Worm (Caenorhabditis elegans) whole organism, L4 larva: ENCODE results near the gene R186.3.
A peak's percentile ranks its signal among the peaks of the same experiment; 100 is the strongest.

Source experiments
- D1046.2 ChIP-seq: fragments of 200-800 bp; sonication (Bioruptor generic); IDR thresholded peaks from 2 replicates; pipeline ENCODE4 v1.3.6; 2022; ENCODE audit warnings: missing genetic modification characterization, missing compliant biosample characterization
- F26F4.8 ChIP-seq: fragments of 200-800 bp; sonication (Bioruptor generic); conservative IDR thresholded peaks from 2 replicates; pipeline ENCODE4 v1.3.6; 2022; ENCODE audit warnings: missing genetic modification characterization, missing compliant biosample characterization
- R02D3.7 ChIP-seq: fragments of 150-350 bp; sonication (generic microtip); optimal IDR thresholded peaks from 3 replicates; lab custom pipeline; 2014; ENCODE audit warnings: missing biosample characterization, missing genetic modification characterization
- T20F7.1 ChIP-seq: fragments of 200-800 bp; sonication (Bioruptor generic); optimal IDR thresholded peaks from 2 replicates; lab custom pipeline; 2018; ENCODE audit warnings: mild to moderate bottlenecking, missing genetic modification characterization, missing compliant biosample characterization
- Y105C5A.15 ChIP-seq: fragments of 200-800 bp; sonication (Bioruptor generic); IDR thresholded peaks from 2 replicates; pipeline ENCODE4 v1.3.6; 2022; ENCODE audit warnings: missing genetic modification characterization, missing compliant biosample characterization
- Y48G9A.11 ChIP-seq: fragments of 200-800 bp; sonication (Bioruptor generic); IDR thresholded peaks from 2 replicates; pipeline ENCODE4 v1.3.6; 2022; ENCODE audit warnings: missing genetic modification reagents, missing genetic modification characterization, missing compliant biosample characterization
- aha-1 ChIP-seq: fragments of 150-350 bp; peaks from one replicate; lab custom pipeline; 2014; ENCODE audit warnings: missing biosample characterization, missing genetic modification characterization
- ama-1 ChIP-seq: fragments of 150-350 bp; optimal IDR thresholded peaks from 2 replicates; lab custom pipeline; 2014; ENCODE audit warnings: inconsistent platforms, mixed read lengths
- arid-1 ChIP-seq: fragments of 200-800 bp; sonication (Bioruptor generic); conservative IDR thresholded peaks from 2 replicates; pipeline ENCODE4 v1.3.6; 2022; ENCODE audit warnings: missing genetic modification reagents, missing genetic modification characterization, missing compliant biosample characterization
- ceh-28 ChIP-seq: fragments of 150-350 bp; optimal IDR thresholded peaks from 2 replicates; lab custom pipeline; 2014; ENCODE audit warnings: missing biosample characterization, missing genetic modification reagents, missing genetic modification characterization
- ceh-32 ChIP-seq: sonication (generic microtip); optimal IDR thresholded peaks from 2 replicates; lab custom pipeline; 2016; ENCODE audit warnings: mild to moderate bottlenecking, missing genetic modification characterization, missing compliant biosample characterization; ENCODE audit not compliant: poor library complexity
- ceh-62 ChIP-seq: sonication (generic microtip); optimal IDR thresholded peaks from 2 replicates; lab custom pipeline; 2017; ENCODE audit warnings: missing biosample characterization, missing genetic modification characterization
- ceh-82 ChIP-seq: sonication (generic microtip); optimal IDR thresholded peaks from 2 replicates; lab custom pipeline; 2017; ENCODE audit warnings: missing biosample characterization, missing genetic modification characterization
- ces-1 ChIP-seq: fragments of 150-350 bp; sonication (generic microtip); optimal IDR thresholded peaks from 4 replicates; lab custom pipeline; 2014; ENCODE audit warnings: missing biosample characterization, missing genetic modification reagents, missing genetic modification characterization
- dmd-8 ChIP-seq: fragments of 200-800 bp; sonication (Bioruptor generic); IDR thresholded peaks from 2 replicates; pipeline ENCODE4 v1.3.6; 2022; ENCODE audit warnings: missing genetic modification characterization, missing compliant biosample characterization
- dmd-9 ChIP-seq: fragments of 200-800 bp; sonication (Bioruptor generic); IDR thresholded peaks from 2 replicates; pipeline ENCODE4 v1.3.6; 2022; ENCODE audit warnings: missing genetic modification reagents, missing genetic modification characterization, missing compliant biosample characterization
- dpl-1 ChIP-seq: fragments of 150-350 bp; optimal IDR thresholded peaks from 2 replicates; lab custom pipeline; 2014; ENCODE audit warnings: missing biosample characterization, missing genetic modification reagents, missing genetic modification characterization
- duxl-1 ChIP-seq: sonication (generic microtip); optimal IDR thresholded peaks from 2 replicates; lab custom pipeline; 2016; ENCODE audit warnings: mild to moderate bottlenecking, missing genetic modification characterization, moderate library complexity, missing compliant biosample characterization; ENCODE audit not compliant: poor library complexity
- gei-8 ChIP-seq: fragments of 200-800 bp; sonication (Bioruptor generic); optimal IDR thresholded peaks from 2 replicates; lab custom pipeline; 2018; ENCODE audit warnings: mild to moderate bottlenecking, missing genetic modification characterization, missing compliant biosample characterization
- lim-7 ChIP-seq: fragments of 200-800 bp; sonication (Bioruptor generic); IDR thresholded peaks from 2 replicates; pipeline ENCODE4 v1.3.6; 2022; ENCODE audit warnings: missing genetic modification characterization, missing compliant biosample characterization
- lin-13 ChIP-seq: fragments of 150-350 bp; optimal IDR thresholded peaks from 2 replicates; lab custom pipeline; 2014; ENCODE audit warnings: missing biosample characterization, missing genetic modification reagents, missing genetic modification characterization
- lin-38 ChIP-seq: fragments of 200-800 bp; sonication (Bioruptor generic); IDR thresholded peaks from 2 replicates; pipeline ENCODE4 v1.3.6; 2022; ENCODE audit warnings: missing genetic modification reagents, missing genetic modification characterization, missing compliant biosample characterization
- madf-9 ChIP-seq: fragments of 200-800 bp; sonication (Bioruptor generic); conservative IDR thresholded peaks from 2 replicates; pipeline ENCODE4 v1.3.6; 2022; ENCODE audit warnings: missing genetic modification reagents, missing genetic modification characterization, missing compliant biosample characterization
- mdt-29 ChIP-seq: fragments of 200-800 bp; sonication (Bioruptor generic); IDR thresholded peaks from 2 replicates; pipeline ENCODE4 v1.3.6; 2022; ENCODE audit warnings: missing genetic modification reagents, missing genetic modification characterization, missing compliant biosample characterization
- mxl-3 ChIP-seq: fragments of 200-800 bp; sonication (Bioruptor generic); optimal IDR thresholded peaks from 2 replicates; lab custom pipeline; 2018; ENCODE audit warnings: mild to moderate bottlenecking, missing genetic modification characterization, missing compliant biosample characterization
- nhr-48 ChIP-seq: sonication (generic microtip); optimal IDR thresholded peaks from 2 replicates; lab custom pipeline; 2016; ENCODE audit warnings: mild to moderate bottlenecking, missing genetic modification characterization, missing compliant biosample characterization
- nhr-77 ChIP-seq: fragments of 150-350 bp; optimal IDR thresholded peaks from 2 replicates; lab custom pipeline; 2014; ENCODE audit warnings: missing biosample characterization, missing genetic modification characterization
- pha-4 ChIP-seq, 2 experiments: fragments of 150-350 bp in 1 of 2; fragments of 200-800 bp in 1 of 2; sonication (Bioruptor generic) in 1 of 2; IDR thresholded peaks in 1 of 2; optimal IDR thresholded peaks in 1 of 2; 2 replicates each; pipeline versions ENCODE4 v1.3.6 to Lab custom; 2014 to 2022; ENCODE audit warnings: missing genetic modification characterization in 2 of 2, missing genetic modification reagents in 2 of 2, missing biosample characterization in 1 of 2, missing compliant biosample characterization in 1 of 2
- php-3 ChIP-seq: fragments of 200-800 bp; sonication (Bioruptor generic); IDR thresholded peaks from 2 replicates; pipeline ENCODE4 v1.3.6; 2022; ENCODE audit warnings: missing genetic modification reagents, missing genetic modification characterization, missing compliant biosample characterization
- pqm-1 ChIP-seq: sonication (generic microtip); optimal IDR thresholded peaks from 2 replicates; lab custom pipeline; 2017; ENCODE audit warnings: missing biosample characterization, missing genetic modification characterization
- saeg-2 ChIP-seq: fragments of 200-800 bp; sonication (Bioruptor generic); IDR thresholded peaks from 2 replicates; pipeline ENCODE4 v1.3.6; 2022; ENCODE audit warnings: missing genetic modification reagents, missing genetic modification characterization, missing compliant biosample characterization
- sdz-12 ChIP-seq: fragments of 200-800 bp; sonication (Bioruptor generic); optimal IDR thresholded peaks from 2 replicates; lab custom pipeline; 2018; ENCODE audit warnings: mild to moderate bottlenecking, missing genetic modification characterization, missing compliant biosample characterization
- set-16 ChIP-seq: fragments of 200-800 bp; sonication (Bioruptor generic); IDR thresholded peaks from 2 replicates; pipeline ENCODE4 v1.3.6; 2022; ENCODE audit warnings: missing genetic modification reagents, missing genetic modification characterization, missing compliant biosample characterization
- skn-1 ChIP-seq: fragments of 150-350 bp; optimal IDR thresholded peaks from 2 replicates; lab custom pipeline; 2014; ENCODE audit warnings: missing biosample characterization, missing genetic modification characterization
- unc-62 ChIP-seq, 3 experiments: fragments of 150-350 bp in 1 of 3; sonication (generic microtip); optimal IDR thresholded peaks in 2 of 3; peaks in 1 of 3; 1 replicate in 1 of 3; 2 replicates in 2 of 3; lab custom pipeline; 2014 to 2017; ENCODE audit warnings: missing biosample characterization in 3 of 3, missing genetic modification characterization in 3 of 3, missing genetic modification reagents in 3 of 3, missing genotype in 1 of 3
- vab-7 ChIP-seq: fragments of 200-800 bp; sonication (Bioruptor generic); IDR thresholded peaks from 2 replicates; pipeline ENCODE4 v1.3.6; 2022; ENCODE audit warnings: missing genetic modification reagents, missing genetic modification characterization, missing compliant biosample characterization
- zag-1 ChIP-seq: fragments of 150-350 bp; optimal IDR thresholded peaks from 2 replicates; lab custom pipeline; 2014; ENCODE audit warnings: missing biosample characterization, missing genetic modification characterization
- zfp-2 ChIP-seq: sonication (generic microtip); optimal IDR thresholded peaks from 2 replicates; lab custom pipeline; 2016; ENCODE audit warnings: mild to moderate bottlenecking, missing genetic modification characterization, missing compliant biosample characterization
- zip-11 ChIP-seq: fragments of 200-800 bp; sonication (Bioruptor generic); IDR thresholded peaks from 2 replicates; pipeline ENCODE4 v1.3.6; 2022; ENCODE audit warnings: missing genetic modification characterization, missing compliant biosample characterization
- zip-2 ChIP-seq: fragments of 150-350 bp; optimal IDR thresholded peaks from 2 replicates; lab custom pipeline; 2014; ENCODE audit warnings: missing biosample characterization, missing genetic modification characterization

Gene R186.3

ce11 chrV:13009843-13010242 lies 42.8 kb upstream of the R186.3 start (continued):
- TF ChIP-seq pha-4 (GFP tag; IDR thresholded peaks at IDR 0.05; lab: Robert Waterston, UW) (no peak), pha-4 (tag; optimal IDR thresholded peaks at IDR 0.05; lab: Kevin White, UChicago) (no peak), vab-7 (GFP tag; lab: Robert Waterston, UW) (no peak), nhr-77 (tag; lab: Kevin White, UChicago) (no peak)
- TF ChIP-seq, all 104 proteins: peak for 13

- TF ChIP-seq R02D3.7 (tag; lab: Kevin White, UChicago) (peak; percentile 43), dmd-9 (GFP tag; lab: Robert Waterston, UW) (no peak), Y105C5A.15 (GFP tag; lab: Robert Waterston, UW) (no peak)
- TF ChIP-seq, all 104 proteins: peak for 1
Observed at ce11 chrV:13009271-13009670, 42.3 kb upstream of the R186.3 start.

- no peak for TF ChIP-seq ceh-82 (tag; lab: Kevin White, UChicago)
- TF ChIP-seq unc-62 (GFP tag; optimal IDR thresholded peaks at IDR 0.05 in 1 of 2; lab: Kevin White, UChicago): peak in 1 of 2 experiments; percentile 3
- TF ChIP-seq unc-62 (tag; optimal IDR thresholded peaks at IDR 0.05; lab: Kevin White, UChicago): no peak
- no peak for TF ChIP-seq ama-1 (lab: Kevin White, UChicago)
Observed at ce11 chrV:13008825-13009224, 41.8 kb upstream of the R186.3 start, which contains the start of gene F15B9.10. Gene F15B9.10 (minus strand): TSS chrV:13008925.

ce11 chrV:13006754-13007153 lies 39.7 kb upstream of the R186.3 start:
- TF ChIP-seq ceh-28 (tag; lab: Kevin White, UChicago): no peak
- TF ChIP-seq zip-2 (tag; lab: Kevin White, UChicago): no peak
- 0 out of 2 replicates have a peak, but pooled peaks have one; percentile 28 for TF ChIP-seq arid-1 (GFP tag; lab: Robert Waterston, UW)
- peak; percentile 40 for TF ChIP-seq lin-38
- TF ChIP-seq, all 104 proteins: peak for 2

- TF ChIP-seq aha-1 (tag; lab: Kevin White, UChicago) (peak; percentile 69), set-16 (GFP tag; lab: Robert Waterston, UW) (peak; percentile 90), F26F4.8 (GFP tag; lab: Robert Waterston, UW) (no peak), nhr-48 (tag; lab: Kevin White, UChicago) (no peak), D1046.2 (GFP tag; lab: Robert Waterston, UW) (peak; percentile 71; the same call in 1 of the 2 replicates)
Observed at ce11 chrV:13004374-13004773, 37.4 kb upstream of the R186.3 start.

ce11 chrV:13003378-13003777 lies 36.4 kb upstream of the R186.3 start:
- no peak for TF ChIP-seq pqm-1 (tag; lab: Kevin White, UChicago)
- TF ChIP-seq pha-4 (GFP tag; IDR thresholded peaks at IDR 0.05; lab: Robert Waterston, UW): peak; percentile 92
- no peak for TF ChIP-seq pha-4 (tag; optimal IDR thresholded peaks at IDR 0.05; lab: Kevin White, UChicago)
- peak; percentile 62 for TF ChIP-seq gei-8 (GFP tag; lab: Kevin White, UChicago)
- peak; percentile 95 for TF ChIP-seq lim-7 (GFP tag; lab: Robert Waterston, UW)
- peak; percentile 36 for TF ChIP-seq lin-13 (GFP tag; lab: Kevin White, UChicago)
- TF ChIP-seq mdt-29 (GFP tag; lab: Robert Waterston, UW): 0 out of 2 replicates have a peak, but pooled peaks have one; percentile 17
- peak; percentile 46 for TF ChIP-seq dpl-1
- TF ChIP-seq sdz-12: no peak
- peak; percentile 61 for TF ChIP-seq duxl-1
- no peak for TF ChIP-seq Y48G9A.11 (GFP tag; lab: Robert Waterston, UW)
- TF ChIP-seq ces-1 (GFP tag; lab: Kevin White, UChicago): no peak
- no peak for TF ChIP-seq skn-1
- no peak for TF ChIP-seq ceh-82 (tag; lab: Kevin White, UChicago)
- TF ChIP-seq madf-9 (GFP tag; lab: Robert Waterston, UW): peak; percentile 53; the same call in 1 of the 2 replicates
- TF ChIP-seq ceh-32 (tag; lab: Kevin White, UChicago): peak; percentile 25
- TF ChIP-seq zfp-2: no peak
- peak; percentile 69; the same call in 1 of the 2 replicates for TF ChIP-seq D1046.2 (GFP tag; lab: Robert Waterston, UW)
- TF ChIP-seq mxl-3 (GFP tag; lab: Kevin White, UChicago): peak; percentile 64
- no peak for TF ChIP-seq T20F7.1 (GFP tag; lab: Kevin White, UChicago)
- TF ChIP-seq ceh-62 (tag; lab: Kevin White, UChicago): no peak
- TF ChIP-seq php-3 (GFP tag; lab: Robert Waterston, UW): peak; percentile 50
- TF ChIP-seq saeg-2 (GFP tag; lab: Robert Waterston, UW): no peak
- no peak for TF ChIP-seq zag-1 (tag; lab: Kevin White, UChicago)
- TF ChIP-seq zip-11 (GFP tag; lab: Robert Waterston, UW): peak; percentile 80; the same call in 1 of the 2 replicates
- peak; percentile 83 for TF ChIP-seq vab-7 (GFP tag; lab: Robert Waterston, UW)
- peak; percentile 95 for TF ChIP-seq dmd-8
